Fruit fly (Drosophila melanogaster) whole organism, prepupa: ENCODE results near the gene Mul1.
A peak's percentile ranks its signal among the peaks of the same experiment; 100 is the strongest.

Experiments
- Blimp-1 ChIP-seq: fragments of 200-800 bp; sonication (Bioruptor generic); optimal IDR thresholded peaks from 3 replicates; lab custom pipeline; 2017; ENCODE audit warnings: missing biosample characterization, missing genetic modification characterization, mild to moderate bottlenecking, moderate library complexity, missing genetic modification reagents
- CG10631 ChIP-seq: fragments of 200-800 bp; sonication (Bioruptor generic); optimal IDR thresholded peaks from 2 replicates; lab custom pipeline; 2016; ENCODE audit warnings: missing biosample characterization, missing genetic modification characterization
- CG10669 ChIP-seq: fragments of 200-800 bp; sonication (Bioruptor generic); optimal IDR thresholded peaks from 3 replicates; lab custom pipeline; 2018; ENCODE audit warnings: missing biosample characterization, mild to moderate bottlenecking, missing genetic modification characterization, moderate library complexity
- CG11294 ChIP-seq: fragments of 200-800 bp; sonication (Bioruptor generic); IDR thresholded peaks from 2 replicates; pipeline ENCODE4 v1.3.6; 2022; ENCODE audit warnings: missing biosample characterization, missing genetic modification characterization
- CG11762 ChIP-seq: fragments of 200-800 bp; sonication (Bioruptor generic); optimal IDR thresholded peaks from 3 replicates; lab custom pipeline; 2016; ENCODE audit warnings: missing biosample characterization, missing genetic modification characterization; ENCODE audit not compliant: insufficient read depth
- CG11902 ChIP-seq: fragments of 200-800 bp; sonication (Bioruptor generic); optimal IDR thresholded peaks from 3 replicates; lab custom pipeline; 2016; ENCODE audit warnings: missing biosample characterization, missing genetic modification characterization
- CG15336 ChIP-seq: fragments of 200-800 bp; sonication (Bioruptor generic); IDR thresholded peaks from 2 replicates; pipeline ENCODE4 v1.3.6; 2022; ENCODE audit warnings: missing biosample characterization, missing genetic modification characterization
- CG1621 ChIP-seq: fragments of 200-800 bp; sonication (Bioruptor generic); optimal IDR thresholded peaks from 3 replicates; lab custom pipeline; 2018; ENCODE audit warnings: missing biosample characterization, mild to moderate bottlenecking, missing genetic modification characterization
- CG16779 ChIP-seq: fragments of 200-800 bp; sonication (Bioruptor generic); optimal IDR thresholded peaks from 3 replicates; lab custom pipeline; 2017; ENCODE audit warnings: missing biosample characterization, mild to moderate bottlenecking, missing genetic modification characterization
- CG3032 ChIP-seq: fragments of 200-800 bp; optimal IDR thresholded peaks from 2 replicates; lab custom pipeline; 2019; ENCODE audit warnings: missing biosample characterization, mild to moderate bottlenecking, missing genetic modification characterization, moderate library complexity
- CG31627 ChIP-seq: fragments of 200-800 bp; sonication (Bioruptor generic); optimal IDR thresholded peaks from 3 replicates; lab custom pipeline; 2016; ENCODE audit warnings: missing biosample characterization, missing genetic modification characterization
- CG32006 ChIP-seq: fragments of 200-800 bp; sonication (Bioruptor generic); optimal IDR thresholded peaks from 3 replicates; lab custom pipeline; 2017; ENCODE audit warnings: missing biosample characterization, mild to moderate bottlenecking, missing genetic modification characterization
- CG34406 ChIP-seq: fragments of 200-800 bp; sonication (Bioruptor generic); optimal IDR thresholded peaks from 3 replicates; lab custom pipeline; 2016; ENCODE audit warnings: missing biosample characterization, missing genetic modification characterization
- CG3919 ChIP-seq: fragments of 200-800 bp; sonication (Bioruptor generic); optimal IDR thresholded peaks from 3 replicates; lab custom pipeline; 2016; ENCODE audit warnings: missing biosample characterization, missing genetic modification characterization
- CG4318 ChIP-seq: fragments of 200-800 bp; sonication (Bioruptor generic); optimal IDR thresholded peaks from 3 replicates; lab custom pipeline; 2017; ENCODE audit warnings: missing biosample characterization, mild to moderate bottlenecking, missing genetic modification characterization
- CG6276 ChIP-seq: fragments of 200-800 bp; sonication (Bioruptor generic); optimal IDR thresholded peaks from 2 replicates; lab custom pipeline; 2017; ENCODE audit warnings: missing biosample characterization, mild to moderate bottlenecking, missing genetic modification characterization
- CG6808 ChIP-seq: fragments of 200-800 bp; sonication (Bioruptor generic); optimal IDR thresholded peaks from 3 replicates; lab custom pipeline; 2017; ENCODE audit warnings: missing biosample characterization, missing genetic modification characterization, mild to moderate bottlenecking, moderate library complexity, missing genetic modification reagents
- CG6854 ChIP-seq: fragments of 200-800 bp; sonication (Bioruptor generic); optimal IDR thresholded peaks from 2 replicates; lab custom pipeline; 2017; ENCODE audit warnings: missing biosample characterization, mild to moderate bottlenecking, missing genetic modification characterization
- CG7368 ChIP-seq: fragments of 200-800 bp; sonication (Bioruptor generic); optimal IDR thresholded peaks from 3 replicates; lab custom pipeline; 2016; ENCODE audit warnings: missing biosample characterization, missing genetic modification characterization
- CG8119 ChIP-seq: fragments of 200-800 bp; sonication (Bioruptor generic); IDR thresholded peaks from 3 replicates; pipeline ENCODE4 v1.3.6; 2022; ENCODE audit warnings: missing biosample characterization, missing genetic modification characterization
- CG8319 ChIP-seq: fragments of 200-800 bp; sonication (Bioruptor generic); optimal IDR thresholded peaks from 3 replicates; lab custom pipeline; 2016; ENCODE audit warnings: missing biosample characterization, missing genetic modification characterization
- CG8632 ChIP-seq: fragments of 200-800 bp; sonication (Bioruptor generic); optimal IDR thresholded peaks from 3 replicates; lab custom pipeline; 2016; ENCODE audit warnings: missing biosample characterization, missing genetic modification characterization
- CG9139 ChIP-seq: fragments of 200-800 bp; sonication (Bioruptor generic); optimal IDR thresholded peaks from 3 replicates; lab custom pipeline; 2017; ENCODE audit warnings: missing biosample characterization, mild to moderate bottlenecking, missing genetic modification characterization
- Eip93F ChIP-seq: fragments of 200-800 bp; sonication (Bioruptor generic); optimal IDR thresholded peaks from 2 replicates; lab custom pipeline; 2016; ENCODE audit warnings: missing biosample characterization, mild to moderate bottlenecking, missing genetic modification characterization
- Ets96B ChIP-seq: fragments of 200-800 bp; optimal IDR thresholded peaks from 2 replicates; lab custom pipeline; 2019; ENCODE audit warnings: missing biosample characterization, mild to moderate bottlenecking, missing genetic modification characterization, moderate library complexity
- Gug ChIP-seq: fragments of 200-800 bp; sonication (Bioruptor generic); IDR thresholded peaks from 2 replicates; pipeline ENCODE4 v1.3.6; 2022; ENCODE audit warnings: missing biosample characterization, missing genetic modification characterization
- Hr38 ChIP-seq: sonication (Bioruptor generic); optimal IDR thresholded peaks from 2 replicates; lab custom pipeline; 2016; ENCODE audit warnings: missing biosample characterization, missing genetic modification characterization
- Hr39 ChIP-seq: fragments of 200-800 bp; sonication (Bioruptor generic); optimal IDR thresholded peaks from 2 replicates; lab custom pipeline; 2016; ENCODE audit warnings: missing biosample characterization, missing genetic modification characterization
- Hr4 ChIP-seq: fragments of 200-800 bp; sonication (Bioruptor generic); optimal IDR thresholded peaks from 3 replicates; lab custom pipeline; 2016; ENCODE audit warnings: missing biosample characterization, missing genetic modification characterization
- Lpt ChIP-seq: fragments of 200-800 bp; sonication (Bioruptor generic); optimal IDR thresholded peaks from 3 replicates; lab custom pipeline; 2016; ENCODE audit warnings: missing biosample characterization, missing genetic modification characterization
- Met ChIP-seq: fragments of 200-800 bp; sonication (Bioruptor generic); optimal IDR thresholded peaks from 3 replicates; lab custom pipeline; 2016; ENCODE audit warnings: missing biosample characterization, missing genetic modification characterization
- Sox102F ChIP-seq: fragments of 200-800 bp; sonication (Bioruptor generic); optimal IDR thresholded peaks from 2 replicates; lab custom pipeline; 2016; ENCODE audit warnings: missing biosample characterization, mild to moderate bottlenecking, missing genetic modification characterization
- Sox15 ChIP-seq: fragments of 200-800 bp; sonication (Bioruptor generic); optimal IDR thresholded peaks from 3 replicates; lab custom pipeline; 2016; ENCODE audit warnings: missing biosample characterization, missing genetic modification characterization
- achi ChIP-seq: fragments of 200-800 bp; sonication (Bioruptor generic); optimal IDR thresholded peaks from 3 replicates; lab custom pipeline; 2016; ENCODE audit warnings: missing biosample characterization, missing genetic modification characterization
- acj6 ChIP-seq: fragments of 200-800 bp; sonication (Bioruptor generic); optimal IDR thresholded peaks from 3 replicates; lab custom pipeline; 2016; ENCODE audit warnings: missing biosample characterization, missing genetic modification characterization
- cyc ChIP-seq: fragments of 200-800 bp; sonication (Bioruptor generic); optimal IDR thresholded peaks from 3 replicates; lab custom pipeline; 2016; ENCODE audit warnings: missing biosample characterization, missing genetic modification characterization
- dac ChIP-seq: fragments of 200-800 bp; sonication (Bioruptor generic); optimal IDR thresholded peaks from 2 replicates; lab custom pipeline; 2017; ENCODE audit warnings: missing biosample characterization, mild to moderate bottlenecking, missing genetic modification characterization
- eg ChIP-seq: fragments of 200-800 bp; sonication (Bioruptor generic); IDR thresholded peaks from 3 replicates; pipeline ENCODE4 v1.3.6; 2022; ENCODE audit warnings: missing biosample characterization, missing genetic modification characterization
- fd59A ChIP-seq: fragments of 200-800 bp; sonication (Bioruptor generic); optimal IDR thresholded peaks from 2 replicates; lab custom pipeline; 2017; ENCODE audit warnings: missing biosample characterization, mild to moderate bottlenecking, missing genetic modification characterization, missing genetic modification reagents
- fd85E ChIP-seq: fragments of 200-800 bp; sonication (Bioruptor generic); optimal IDR thresholded peaks from 3 replicates; lab custom pipeline; 2016; ENCODE audit warnings: missing biosample characterization, missing genetic modification characterization
- fkh ChIP-seq: fragments of 200-800 bp; sonication (Bioruptor generic); optimal IDR thresholded peaks from 3 replicates; lab custom pipeline; 2017; ENCODE audit warnings: missing biosample characterization, mild to moderate bottlenecking, missing genetic modification characterization, moderate library complexity
- net ChIP-seq: fragments of 200-800 bp; sonication (Bioruptor generic); optimal IDR thresholded peaks from 3 replicates; lab custom pipeline; 2016; ENCODE audit warnings: missing biosample characterization, missing genetic modification characterization
- pdm3 ChIP-seq: fragments of 200-800 bp; sonication (Bioruptor generic); optimal IDR thresholded peaks from 3 replicates; lab custom pipeline; 2016; ENCODE audit warnings: missing biosample characterization, missing genetic modification characterization
- salr ChIP-seq, 2 experiments: fragments of 200-800 bp; sonication (Bioruptor generic); optimal IDR thresholded peaks; 3 replicates each; lab custom pipeline; 2016 to 2018; ENCODE audit warnings: missing biosample characterization in 2 of 2, missing genetic modification characterization in 2 of 2, mild to moderate bottlenecking in 1 of 2
- spab ChIP-seq: fragments of 200-800 bp; sonication (Bioruptor generic); optimal IDR thresholded peaks from 2 replicates; lab custom pipeline; 2017; ENCODE audit warnings: missing biosample characterization, mild to moderate bottlenecking, missing genetic modification characterization, missing genetic modification reagents
- ss ChIP-seq, 2 experiments: fragments of 200-800 bp; sonication (Bioruptor generic); optimal IDR thresholded peaks; 2 replicates in 1 of 2; 3 replicates in 1 of 2; lab custom pipeline; 2017 to 2018; ENCODE audit warnings: mild to moderate bottlenecking in 2 of 2, missing biosample characterization in 2 of 2, missing genetic modification characterization in 2 of 2, moderate library complexity in 1 of 2
- svp ChIP-seq: fragments of 200-800 bp; sonication (Bioruptor generic); peaks from one replicate; lab custom pipeline; 2016; ENCODE audit warnings: missing biosample characterization, missing genetic modification characterization
- topi ChIP-seq: fragments of 200-800 bp; sonication (Bioruptor generic); optimal IDR thresholded peaks from 3 replicates; lab custom pipeline; 2016; ENCODE audit warnings: missing biosample characterization, missing genetic modification characterization
- vri ChIP-seq: fragments of 200-800 bp; sonication (Bioruptor generic); optimal IDR thresholded peaks from 3 replicates; lab custom pipeline; 2016; ENCODE audit warnings: missing biosample characterization, mild to moderate bottlenecking, missing genetic modification characterization

The Mul1 gene

DNA sequence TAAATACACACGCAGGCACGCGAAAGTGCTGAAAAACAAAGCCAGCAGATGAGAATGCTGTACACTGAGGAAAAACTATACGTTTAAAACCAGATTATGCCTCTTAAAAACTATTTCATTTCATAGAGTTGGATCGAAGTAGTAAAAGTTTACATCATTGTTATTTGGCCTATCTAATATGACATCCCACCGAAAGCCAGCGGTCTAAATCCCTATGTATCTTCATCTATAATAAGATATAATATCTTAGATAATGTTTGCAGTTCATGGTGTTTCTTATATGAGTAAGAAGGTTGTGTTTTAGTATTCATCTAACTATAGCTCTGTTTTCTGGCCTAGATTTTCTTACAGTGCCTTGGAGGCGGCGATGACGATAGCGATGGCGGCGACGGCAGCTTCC is 11.1 kb upstream of the Mul1 start:
- TF ChIP-seq eg (GFP tag; lab: Robert Waterston, UW) (no peak), svp (GFP tag; lab: Kevin White, UChicago) (peak; percentile 44), ss (GFP tag; optimal IDR thresholded peaks at IDR 0.05; lab: Kevin White, UChicago) (no peak)

dm6 chr3L:4014349-4014748 is 6.9 kb upstream of the Mul1 start:
- TF ChIP-seq CG7368 (GFP tag; lab: Kevin White, UChicago) (no peak), fd59A (GFP tag; lab: Kevin White, UChicago) (no peak), svp (GFP tag; lab: Kevin White, UChicago) (peak; percentile 18), eg (GFP tag; lab: Robert Waterston, UW) (peak; percentile 63; the same call in 2 of the 3 replicates), Lpt (GFP tag; lab: Kevin White, UChicago) (no peak), CG34406 (GFP tag; lab: Kevin White, UChicago) (no peak), CG8119 (GFP tag; lab: Robert Waterston, UW) (0 out of 3 replicates have a peak, but pooled peaks have one; percentile 29), CG16779 (tag; lab: Kevin White, UChicago) (no peak), CG3919 (GFP tag; lab: Kevin White, UChicago) (peak; percentile 26), CG6808 (GFP tag; lab: Kevin White, UChicago) (no peak), salr (GFP tag; optimal IDR thresholded peaks at IDR 0.05; lab: Kevin White, UChicago) (peak in 1 of 2 experiments; percentile 3), fkh (GFP tag; lab: Kevin White, UChicago) (no peak), CG8632 (GFP tag; lab: Kevin White, UChicago) (no peak), fd85E (GFP tag; lab: Kevin White, UChicago) (no peak), acj6 (GFP tag; lab: Kevin White, UChicago) (no peak), Eip93F (GFP tag; lab: Kevin White, UChicago) (no peak), CG15336 (GFP tag; lab: Robert Waterston, UW) (peak; percentile 23; the same call in 1 of the 2 replicates), Hr38 (GFP tag; lab: Kevin White, UChicago) (no peak), CG3032 (tag; lab: Kevin White, UChicago) (peak; percentile 32), Hr39 (peak; percentile 16), CG11902 (no peak), cyc (peak; percentile 2), CG1621 (tag; lab: Kevin White, UChicago) (no peak), net (no peak), topi (GFP tag; lab: Kevin White, UChicago) (no peak), CG32006 (peak; percentile 39), CG10669 (peak; percentile 34), ss (GFP tag; optimal IDR thresholded peaks at IDR 0.05; lab: Kevin White, UChicago) (no peak), Sox15 (no peak), vri (no peak), Hr4 (GFP tag; lab: Kevin White, UChicago) (peak; percentile 9), CG6854 (GFP tag; lab: Kevin White, UChicago) (no peak), CG4318 (no peak), dac (GFP tag; lab: Kevin White, UChicago) (no peak), Blimp-1 (GFP tag; lab: Kevin White, UChicago) (no peak), achi (GFP tag; lab: Kevin White, UChicago) (peak; percentile 13), Gug (no peak), pdm3 (peak; percentile 3), CG8319 (GFP tag; lab: Kevin White, UChicago) (no peak), Ets96B (tag; lab: Kevin White, UChicago) (peak; percentile 33), CG6276 (GFP tag; lab: Kevin White, UChicago) (peak; percentile 6), CG11294 (GFP tag; lab: Robert Waterston, UW) (0 out of 2 replicates have a peak, but pooled peaks have one; percentile 11), CG9139 (GFP tag; lab: Kevin White, UChicago) (no peak), CG10631 (GFP tag; lab: Kevin White, UChicago) (peak; percentile 10), CG11762 (GFP tag; lab: Kevin White, UChicago) (no peak), CG31627 (GFP tag; lab: Kevin White, UChicago) (no peak), spab (GFP tag; lab: Kevin White, UChicago) (peak; percentile 19), Met (GFP tag; lab: Kevin White, UChicago) (no peak), Sox102F (GFP tag; lab: Kevin White, UChicago) (no peak)
